Worm (Caenorhabditis elegans) whole organism, L3 larva: ENCODE results near the gene F22E12.1.

Experiments
- R02D3.7 ChIP-seq: fragments of 150-350 bp; optimal IDR thresholded peaks from 2 replicates; lab custom pipeline; 2014; ENCODE audit warnings: missing biosample characterization, missing genetic modification characterization
- ZK546.5 ChIP-seq: sonication (generic microtip); optimal IDR thresholded peaks from 2 replicates; lab custom pipeline; 2017; ENCODE audit warnings: missing biosample characterization, missing genetic modification characterization
- ceh-16 ChIP-seq: sonication (generic microtip); optimal IDR thresholded peaks from 2 replicates; lab custom pipeline; 2017; ENCODE audit warnings: missing biosample characterization, missing genetic modification characterization
- ceh-28 ChIP-seq: fragments of 150-350 bp; optimal IDR thresholded peaks from 2 replicates; lab custom pipeline; 2014; ENCODE audit warnings: missing biosample characterization, missing genetic modification reagents, missing genetic modification characterization
- ceh-82 ChIP-seq: fragments of 150-350 bp; optimal IDR thresholded peaks from 2 replicates; lab custom pipeline; 2014; ENCODE audit warnings: missing biosample characterization, missing genetic modification characterization
- ceh-9 ChIP-seq: sonication (generic microtip); optimal IDR thresholded peaks from 2 replicates; lab custom pipeline; 2018; ENCODE audit warnings: missing biosample characterization, missing genetic modification characterization
- daf-12 ChIP-seq: fragments of 150-350 bp; optimal IDR thresholded peaks from 2 replicates; lab custom pipeline; 2014; ENCODE audit warnings: missing biosample characterization, missing genetic modification reagents, missing genetic modification characterization
- egl-27 ChIP-seq: sonication (generic microtip); optimal IDR thresholded peaks from 4 replicates; lab custom pipeline; 2017; ENCODE audit warnings: missing biosample characterization, missing genetic modification reagents, missing genetic modification characterization
- egl-5 ChIP-seq: fragments of 150-350 bp; optimal IDR thresholded peaks from 2 replicates; lab custom pipeline; 2017; ENCODE audit warnings: missing biosample characterization, missing genetic modification reagents, missing genetic modification characterization, inconsistent platforms
- elt-1 ChIP-seq: fragments of 150-350 bp; optimal IDR thresholded peaks from 2 replicates; lab custom pipeline; 2014; ENCODE audit warnings: missing biosample characterization, missing genetic modification characterization
- elt-2 ChIP-seq: sonication (generic microtip); optimal IDR thresholded peaks from 2 replicates; lab custom pipeline; 2016; ENCODE audit warnings: missing genetic modification reagents, mild to moderate bottlenecking, missing genetic modification characterization, missing compliant biosample characterization
- elt-3 ChIP-seq, 3 experiments: fragments of 150-350 bp in 1 of 3; sonication (generic microtip) in 2 of 3; optimal IDR thresholded peaks; 2 replicates in 2 of 3; 4 replicates in 1 of 3; lab custom pipeline; 2014 to 2017; ENCODE audit warnings: missing biosample characterization in 3 of 3, missing genetic modification characterization in 3 of 3
- eor-1 ChIP-seq, 2 experiments: fragments of 150-350 bp; optimal IDR thresholded peaks; 2 replicates each; lab custom pipeline; 2014 to 2018; ENCODE audit warnings: missing biosample characterization in 2 of 2, missing genetic modification characterization in 2 of 2
- fkh-2 ChIP-seq: fragments of 150-350 bp; optimal IDR thresholded peaks from 2 replicates; lab custom pipeline; 2014; ENCODE audit warnings: missing biosample characterization, missing genetic modification reagents, missing genetic modification characterization
- fos-1 ChIP-seq: fragments of 150-350 bp; optimal IDR thresholded peaks from 2 replicates; lab custom pipeline; 2014; ENCODE audit warnings: missing biosample characterization, missing genetic modification characterization
- hmg-11 ChIP-seq: sonication (generic microtip); optimal IDR thresholded peaks from 2 replicates; lab custom pipeline; 2016; ENCODE audit warnings: missing genetic modification characterization, missing compliant biosample characterization
- jun-1 ChIP-seq: fragments of 150-350 bp; optimal IDR thresholded peaks from 2 replicates; lab custom pipeline; 2014; ENCODE audit warnings: missing biosample characterization, missing genetic modification reagents, missing genetic modification characterization
- lsy-12 ChIP-seq: sonication (generic microtip); optimal IDR thresholded peaks from 2 replicates; lab custom pipeline; 2016; ENCODE audit warnings: mild to moderate bottlenecking, missing genetic modification characterization, missing compliant biosample characterization
- mml-1 ChIP-seq: fragments of 150-350 bp; sonication (generic microtip); optimal IDR thresholded peaks from 3 replicates; lab custom pipeline; 2014; ENCODE audit warnings: missing biosample characterization, missing genetic modification characterization
- nfya-1 ChIP-seq: sonication (generic microtip); optimal IDR thresholded peaks from 2 replicates; lab custom pipeline; 2017; ENCODE audit warnings: missing genetic modification characterization, mild to moderate bottlenecking, missing compliant biosample characterization, antibody characterized with exemption, moderate library complexity; ENCODE audit not compliant: insufficient read depth
- nhr-12 ChIP-seq: fragments of 150-350 bp; optimal IDR thresholded peaks from 2 replicates; lab custom pipeline; 2014; ENCODE audit warnings: missing biosample characterization, missing genetic modification characterization
- nhr-23 ChIP-seq: fragments of 150-350 bp; optimal IDR thresholded peaks from 2 replicates; lab custom pipeline; 2014; ENCODE audit warnings: missing biosample characterization, missing genetic modification reagents, missing genetic modification characterization
- nhr-25 ChIP-seq: sonication (generic microtip); optimal IDR thresholded peaks from 2 replicates; lab custom pipeline; 2017; ENCODE audit warnings: missing biosample characterization, missing genetic modification characterization
- nhr-67 ChIP-seq: fragments of 150-350 bp; optimal IDR thresholded peaks from 2 replicates; lab custom pipeline; 2014; ENCODE audit warnings: missing biosample characterization, missing genetic modification characterization
- nhr-77 ChIP-seq: fragments of 150-350 bp; optimal IDR thresholded peaks from 2 replicates; lab custom pipeline; 2014; ENCODE audit warnings: missing biosample characterization, missing genetic modification characterization
- pha-4 ChIP-seq: fragments of 150-350 bp; optimal IDR thresholded peaks from 2 replicates; lab custom pipeline; 2014; ENCODE audit warnings: missing biosample characterization, missing genetic modification reagents, missing genetic modification characterization
- pqm-1 ChIP-seq: fragments of 150-350 bp; optimal IDR thresholded peaks from 2 replicates; lab custom pipeline; 2017; ENCODE audit warnings: missing biosample characterization, missing genetic modification characterization, inconsistent platforms
- sea-2 ChIP-seq: fragments of 150-350 bp; sonication (generic microtip); optimal IDR thresholded peaks from 4 replicates; lab custom pipeline; 2014; ENCODE audit warnings: missing biosample characterization, missing genetic modification reagents, missing genetic modification characterization
- snpc-4 ChIP-seq: fragments of 150-350 bp; optimal IDR thresholded peaks from 2 replicates; lab custom pipeline; 2014; ENCODE audit warnings: missing biosample characterization, missing genetic modification characterization
- tbx-2 ChIP-seq: sonication (generic microtip); optimal IDR thresholded peaks from 2 replicates; lab custom pipeline; 2016; ENCODE audit warnings: mild to moderate bottlenecking, missing genetic modification characterization, missing compliant biosample characterization
- unc-62 ChIP-seq: fragments of 150-350 bp; sonication (generic microtip); optimal IDR thresholded peaks from 4 replicates; lab custom pipeline; 2014; ENCODE audit warnings: missing biosample characterization, missing genetic modification reagents, missing genetic modification characterization
- ztf-11 ChIP-seq: fragments of 150-350 bp; optimal IDR thresholded peaks from 2 replicates; lab custom pipeline; 2014; ENCODE audit warnings: missing biosample characterization, missing genetic modification characterization
- ztf-4 ChIP-seq: fragments of 150-350 bp; optimal IDR thresholded peaks from 2 replicates; lab custom pipeline; 2014; ENCODE audit warnings: missing biosample characterization, missing genetic modification characterization

Gene F22E12.1

ce11 chrV:10496733-10497132, 39.6 kb upstream of the F22E12.1 start, which contains the start of gene C35A5.4:
Gene C35A5.4 (plus strand): TSS chrV:10497033.
- TF ChIP-seq pha-4 (no peak), nhr-77 (tag; lab: Kevin White, UChicago) (no peak)

- TF ChIP-seq elt-1 (tag; lab: Kevin White, UChicago) (no peak), mml-1 (no peak), egl-27 (no peak), jun-1 (tag; lab: Kevin White, UChicago) (no peak), sea-2 (GFP tag; lab: Kevin White, UChicago) (no peak), elt-2 (tag; lab: Kevin White, UChicago) (peak; percentile 76), pqm-1 (peak; percentile 83)
Measured at ce11 chrV:10493150-10493549, 36.0 kb upstream of the F22E12.1 start, which contains the start of gene ugt-33. Gene ugt-33 (plus strand): TSS chrV:10493409.

- TF ChIP-seq mml-1 (no peak), ZK546.5 (tag; lab: Kevin White, UChicago) (no peak), egl-5 (tag; lab: Kevin White, UChicago) (no peak), ceh-16 (no peak), jun-1 (tag; lab: Kevin White, UChicago) (no peak), nhr-23 (tag; lab: Kevin White, UChicago) (no peak), nfya-1 (tag; lab: Kevin White, UChicago) (no peak), nhr-12 (tag; lab: Kevin White, UChicago) (no peak), unc-62 (GFP tag; lab: Kevin White, UChicago) (no peak), ztf-11 (tag; lab: Kevin White, UChicago) (no peak), pqm-1 (no peak), ceh-82 (no peak), ceh-28 (no peak), R02D3.7 (no peak), tbx-2 (tag; lab: Kevin White, UChicago) (no peak), eor-1 (tag; optimal IDR thresholded peaks at IDR 0.05; lab: Kevin White, UChicago) (no peak), elt-3 (tag; optimal IDR thresholded peaks at IDR 0.05; lab: Kevin White, UChicago) (no peak)
- TF ChIP-seq, all 47 proteins: peak for 0
Measured at ce11 chrV:10491443-10491842, 34.3 kb upstream of the F22E12.1 start, which contains the start of gene aqp-5. Gene aqp-5 (plus strand): TSS chrV:10491743.

- TF ChIP-seq ceh-9 = no peak
- TF ChIP-seq fkh-2 (tag; lab: Kevin White, UChicago) = no peak
- TF ChIP-seq mml-1 = no peak
- no peak for TF ChIP-seq eor-1 (tag; optimal IDR thresholded peaks at IDR 0.05; lab: Kevin White, UChicago)
- TF ChIP-seq ztf-4 (tag; lab: Kevin White, UChicago) = no peak
- no peak for TF ChIP-seq ztf-11 (tag; lab: Kevin White, UChicago)
- TF ChIP-seq nhr-23 (tag; lab: Kevin White, UChicago) = no peak
- TF ChIP-seq elt-3 (tag; optimal IDR thresholded peaks at IDR 0.05; lab: Kevin White, UChicago) = no peak
Measured at ce11 chrV:10489998-10490397, 32.9 kb upstream of the F22E12.1 start, which contains the start of gene ncx-5. Gene ncx-5 (minus strand): TSS chrV:10490098.

ce11 chrV:10485389-10485788, 28.2 kb upstream of the F22E12.1 start:
- peak; percentile 73 for TF ChIP-seq elt-2 (tag; lab: Kevin White, UChicago)
- TF ChIP-seq snpc-4 = no peak
- TF ChIP-seq nhr-25 = no peak
- peak; percentile 59 for TF ChIP-seq pqm-1
- TF ChIP-seq hmg-11 (tag; lab: Kevin White, UChicago) = no peak
- TF ChIP-seq sea-2 (GFP tag; lab: Kevin White, UChicago) = no peak

- TF ChIP-seq lsy-12 (tag; lab: Kevin White, UChicago) = no peak
- TF ChIP-seq elt-3 (tag; optimal IDR thresholded peaks at IDR 0.05; lab: Kevin White, UChicago) = no peak
- no peak for TF ChIP-seq ceh-16
- no peak for TF ChIP-seq egl-5 (tag; lab: Kevin White, UChicago)
- no peak for TF ChIP-seq R02D3.7
- TF ChIP-seq elt-2 (tag; lab: Kevin White, UChicago) = no peak
- TF ChIP-seq daf-12 = no peak
- TF ChIP-seq jun-1 (tag; lab: Kevin White, UChicago) = no peak
- TF ChIP-seq nhr-67 (tag; lab: Kevin White, UChicago) = no peak
- no peak for TF ChIP-seq fos-1 (tag; lab: Kevin White, UChicago)
- no peak for TF ChIP-seq tbx-2 (tag; lab: Kevin White, UChicago)
Measured at ce11 chrV:10484640-10485039, 27.5 kb upstream of the F22E12.1 start, which contains the start of gene Y32F6B.1. Gene Y32F6B.1 (minus strand): TSS chrV:10484740.
